Worm (Caenorhabditis elegans): ENCODE measurements around the gene srt-31.

DNA sequence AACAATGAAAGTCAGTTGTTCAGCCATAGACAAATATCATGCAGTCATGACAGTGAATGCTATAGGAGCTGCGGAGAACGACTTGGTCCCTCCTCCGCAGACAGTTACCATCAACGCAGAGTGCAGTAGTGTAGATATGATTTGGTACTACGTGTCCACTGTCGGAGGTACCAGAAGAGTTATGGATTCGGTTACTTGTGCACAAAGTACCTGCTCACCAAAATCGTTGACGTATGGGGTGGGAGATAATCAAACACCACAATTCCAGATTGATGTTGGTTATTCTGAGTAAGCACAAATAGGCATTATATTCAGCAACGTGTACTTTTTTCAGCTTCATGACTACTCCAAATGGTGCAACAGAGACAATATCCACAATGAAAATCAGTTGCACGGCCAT is 39.7 kb upstream of the srt-31 start:
- TF ChIP-seq cog-1 (tag; optimal IDR thresholded peaks at IDR 0.05) = no peak
- TF ChIP-seq ztf-23 (GFP tag; IDR thresholded peaks at IDR 0.05) = no peak
- TF ChIP-seq T22C8.4 (GFP tag; IDR thresholded peaks at IDR 0.05) = no peak
- no peak for TF ChIP-seq klf-2 (GFP tag; conservative IDR thresholded peaks at IDR 0.05)
- no peak for TF ChIP-seq tab-1 (GFP tag; IDR thresholded peaks at IDR 0.05)
- TF ChIP-seq ztf-29 (GFP tag; IDR thresholded peaks at IDR 0.05) = no peak
- TF ChIP-seq flt-1 (GFP tag; IDR thresholded peaks at IDR 0.05) = no peak
